Worm (Caenorhabditis elegans) whole organism, early embryonic: Measurements from ENCODE around the gene ins-31.

Experiments
- B0310.2 ChIP-seq: sonication (generic microtip); optimal IDR thresholded peaks from 2 replicates; lab custom pipeline; 2016; ENCODE audit warnings: mild to moderate bottlenecking, missing genetic modification characterization, missing compliant biosample characterization
- aly-1 ChIP-seq: sonication (generic microtip); optimal IDR thresholded peaks from 2 replicates; lab custom pipeline; 2016; ENCODE audit warnings: missing genetic modification characterization, missing compliant biosample characterization
- ama-1 ChIP-seq: fragments of 150-350 bp; optimal IDR thresholded peaks from 2 replicates; lab custom pipeline; 2014
- hmbx-1 ChIP-seq: sonication (generic microtip); optimal IDR thresholded peaks from 2 replicates; lab custom pipeline; 2016; ENCODE audit warnings: mild to moderate bottlenecking, missing genetic modification characterization, missing compliant biosample characterization
- pes-1 ChIP-seq: fragments of 200-800 bp; sonication (Bioruptor generic); IDR thresholded peaks from 2 replicates; pipeline ENCODE4 v1.3.6; 2022; ENCODE audit warnings: missing genetic modification reagents, missing genetic modification characterization, missing compliant biosample characterization
- tbx-11 ChIP-seq: fragments of 200-800 bp; sonication (Bioruptor generic); IDR thresholded peaks from 2 replicates; pipeline ENCODE4 v1.3.6; 2022; ENCODE audit warnings: missing genetic modification characterization, missing compliant biosample characterization

DNA sequence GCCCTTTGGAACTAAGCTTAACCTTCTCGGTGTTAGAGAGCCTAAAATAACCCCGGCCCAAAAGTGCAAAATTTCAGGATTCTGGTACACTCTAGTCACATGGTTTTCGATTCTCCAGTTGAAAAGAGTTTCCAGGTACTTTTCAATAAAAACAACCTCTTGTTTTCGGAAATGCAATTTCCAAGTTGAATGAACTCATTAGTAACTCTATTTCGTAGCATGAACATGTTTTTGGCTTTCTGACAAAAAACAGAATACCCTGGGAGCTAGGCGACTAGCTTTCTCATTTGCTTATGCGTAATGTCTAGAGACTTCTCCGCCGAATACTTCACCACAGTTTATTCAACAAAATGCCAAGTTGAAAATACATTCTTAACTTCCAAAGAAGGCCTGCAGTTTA, 3.6 kb upstream of the ins-31 start, which contains the start of gene srh-71:
- TF ChIP-seq tbx-11 (GFP tag; lab: Robert Waterston, UW): no peak
- no peak for TF ChIP-seq ama-1 (lab: Kevin White, UChicago)
- TF ChIP-seq hmbx-1 (tag; lab: Kevin White, UChicago): no peak
- no peak for TF ChIP-seq pes-1 (GFP tag; lab: Robert Waterston, UW)
- no peak for TF ChIP-seq B0310.2 (tag; lab: Kevin White, UChicago)
- no peak for TF ChIP-seq aly-1
